Fruit fly (Drosophila melanogaster) whole organism, embryonic: ENCODE data around the gene CG31743.

Experiments used
- ATbp ChIP-seq: fragments of 200-800 bp; sonication (Bioruptor generic); optimal IDR thresholded peaks from 2 replicates; lab custom pipeline; 2017; ENCODE audit warnings: missing biosample characterization, mild to moderate bottlenecking, missing genetic modification characterization, missing genetic modification reagents
- Atf6 ChIP-seq: fragments of 200-800 bp; sonication (Bioruptor generic); IDR thresholded peaks from 2 replicates; pipeline ENCODE4 v1.3.6; 2022; ENCODE audit warnings: missing biosample characterization, missing genetic modification characterization
- Bgb ChIP-seq: fragments of 200-800 bp; sonication (Bioruptor generic); IDR thresholded peaks from 2 replicates; pipeline ENCODE4 v1.3.6; 2022; ENCODE audit warnings: missing biosample characterization, missing genetic modification characterization; ENCODE audit not compliant: partially characterized antibody
- CG10565 ChIP-seq: fragments of 200-800 bp; sonication (Bioruptor generic); optimal IDR thresholded peaks from 3 replicates; lab custom pipeline; 2016; ENCODE audit warnings: missing biosample characterization, mild to moderate bottlenecking, missing genetic modification characterization
- CG13894 ChIP-seq: fragments of 200-800 bp; sonication (Bioruptor generic); optimal IDR thresholded peaks from 3 replicates; lab custom pipeline; 2018; ENCODE audit warnings: missing biosample characterization, mild to moderate bottlenecking, missing genetic modification characterization, moderate library complexity
- CG17568 ChIP-seq: fragments of 200-800 bp; sonication (Bioruptor generic); optimal IDR thresholded peaks from 2 replicates; lab custom pipeline; 2018; ENCODE audit warnings: missing biosample characterization, mild to moderate bottlenecking, missing genetic modification characterization, moderate library complexity
- CG18476 ChIP-seq: fragments of 200-800 bp; sonication (Bioruptor generic); optimal IDR thresholded peaks from 2 replicates; lab custom pipeline; 2016; ENCODE audit warnings: missing biosample characterization, mild to moderate bottlenecking, missing genetic modification characterization
- CG18599 ChIP-seq: fragments of 200-800 bp; sonication (Bioruptor generic); optimal IDR thresholded peaks from 3 replicates; lab custom pipeline; 2017; ENCODE audit warnings: missing biosample characterization, missing genetic modification characterization, mild to moderate bottlenecking, moderate library complexity, missing genetic modification reagents
- CG2202 ChIP-seq: fragments of 200-800 bp; sonication (Bioruptor generic); optimal IDR thresholded peaks from 2 replicates; lab custom pipeline; 2018; ENCODE audit warnings: missing biosample characterization, mild to moderate bottlenecking, missing genetic modification characterization
- CG30403 ChIP-seq: fragments of 200-800 bp; sonication (Bioruptor generic); optimal IDR thresholded peaks from 3 replicates; lab custom pipeline; 2016; ENCODE audit warnings: missing biosample characterization, missing genetic modification characterization
- CG4404 ChIP-seq: fragments of 200-800 bp; sonication (Bioruptor generic); IDR thresholded peaks from 2 replicates; pipeline ENCODE4 v1.3.6; 2022; ENCODE audit warnings: missing biosample characterization, missing genetic modification characterization
- CG4617 ChIP-seq: fragments of 200-800 bp; sonication (Bioruptor generic); optimal IDR thresholded peaks from 3 replicates; lab custom pipeline; 2016; ENCODE audit warnings: missing biosample characterization, missing genetic modification characterization, borderline replicate concordance
- CG5180 ChIP-seq: fragments of 200-800 bp; sonication (Bioruptor generic); optimal IDR thresholded peaks from 3 replicates; lab custom pipeline; 2017; ENCODE audit warnings: missing biosample characterization, missing genetic modification characterization, mild to moderate bottlenecking, moderate library complexity, missing genetic modification reagents
- CG6272 ChIP-seq: fragments of 200-800 bp; sonication (Bioruptor generic); IDR thresholded peaks from 2 replicates; pipeline ENCODE4 v1.3.6; 2022; ENCODE audit warnings: missing biosample characterization, missing genetic modification characterization
- CG8281 ChIP-seq: fragments of 200-800 bp; sonication (Bioruptor generic); optimal IDR thresholded peaks from 2 replicates; lab custom pipeline; 2018; ENCODE audit warnings: missing biosample characterization, mild to moderate bottlenecking, missing genetic modification characterization, moderate library complexity
- CG8924 ChIP-seq: fragments of 200-800 bp; optimal IDR thresholded peaks from 3 replicates; lab custom pipeline; 2019; ENCODE audit warnings: missing biosample characterization, mild to moderate bottlenecking, missing genetic modification characterization, moderate library complexity
- CG8944 ChIP-seq: fragments of 200-800 bp; sonication (Bioruptor generic); optimal IDR thresholded peaks from 3 replicates; lab custom pipeline; 2016; ENCODE audit warnings: missing biosample characterization, missing genetic modification characterization
- CG9215 ChIP-seq: fragments of 200-800 bp; sonication (Bioruptor generic); IDR thresholded peaks from 2 replicates; pipeline ENCODE4 v1.3.6; 2022; ENCODE audit warnings: missing biosample characterization, missing genetic modification characterization
- CG9797 ChIP-seq: fragments of 200-800 bp; sonication (Bioruptor generic); optimal IDR thresholded peaks from 3 replicates; lab custom pipeline; 2018; ENCODE audit warnings: missing biosample characterization, mild to moderate bottlenecking, missing genetic modification characterization
- CoRest ChIP-seq: fragments of 200-800 bp; sonication (Bioruptor generic); optimal IDR thresholded peaks from 3 replicates; lab custom pipeline; 2018; ENCODE audit warnings: missing biosample characterization, mild to moderate bottlenecking, missing genetic modification characterization, moderate library complexity
- Dp ChIP-seq: fragments of 200-800 bp; sonication (Bioruptor generic); optimal IDR thresholded peaks from 2 replicates; lab custom pipeline; 2018; ENCODE audit warnings: missing biosample characterization, mild to moderate bottlenecking, missing genetic modification characterization, moderate library complexity
- Dref ChIP-seq: fragments of 200-800 bp; sonication (Bioruptor generic); IDR thresholded peaks from 2 replicates; pipeline ENCODE4 v1.3.6; 2022; ENCODE audit warnings: missing biosample characterization, missing genetic modification characterization
- E2f2 ChIP-seq: fragments of 200-800 bp; sonication (Bioruptor generic); IDR thresholded peaks from 2 replicates; pipeline ENCODE4 v1.3.6; 2022; ENCODE audit warnings: missing biosample characterization, missing genetic modification characterization
- Ets65A ChIP-seq: fragments of 200-800 bp; sonication (Bioruptor generic); peaks from one replicate; lab custom pipeline; 2016; ENCODE audit warnings: missing biosample characterization, missing genetic modification characterization
- GATAe ChIP-seq: fragments of 200-800 bp; sonication (Bioruptor generic); conservative IDR thresholded peaks from 2 replicates; pipeline ENCODE4 v1.3.6; 2022; ENCODE audit warnings: missing biosample characterization, missing genetic modification characterization
- Gsc ChIP-seq: fragments of 200-800 bp; sonication (Bioruptor generic); IDR thresholded peaks from 2 replicates; pipeline ENCODE4 v1.3.6; 2022; ENCODE audit warnings: missing biosample characterization, missing genetic modification characterization
- MESR4 ChIP-seq: fragments of 200-800 bp; sonication (Bioruptor generic); optimal IDR thresholded peaks from 2 replicates; lab custom pipeline; 2018; ENCODE audit warnings: missing biosample characterization, mild to moderate bottlenecking, missing genetic modification characterization, moderate library complexity
- Myb ChIP-seq: fragments of 200-800 bp; sonication (Bioruptor generic); optimal IDR thresholded peaks from 2 replicates; lab custom pipeline; 2016; ENCODE audit warnings: missing biosample characterization, missing genetic modification characterization
- PHDP ChIP-seq: fragments of 200-800 bp; sonication (Bioruptor generic); optimal IDR thresholded peaks from 3 replicates; lab custom pipeline; 2018; ENCODE audit warnings: missing biosample characterization, mild to moderate bottlenecking, missing genetic modification characterization, moderate library complexity
- Sox100B ChIP-seq: fragments of 200-800 bp; sonication (Bioruptor generic); optimal IDR thresholded peaks from 3 replicates; lab custom pipeline; 2018; ENCODE audit warnings: missing biosample characterization, mild to moderate bottlenecking, missing genetic modification characterization
- Xbp1 ChIP-seq: fragments of 200-800 bp; sonication (Bioruptor generic); optimal IDR thresholded peaks from 3 replicates; lab custom pipeline; 2016; ENCODE audit warnings: missing biosample characterization, mild to moderate bottlenecking, missing genetic modification characterization
- bcd ChIP-seq: fragments of 200-800 bp; sonication (Bioruptor generic); optimal IDR thresholded peaks from 2 replicates; lab custom pipeline; 2017; ENCODE audit warnings: missing biosample characterization, mild to moderate bottlenecking, missing genetic modification characterization
- cas ChIP-seq: fragments of 200-800 bp; sonication (Bioruptor generic); IDR thresholded peaks from 2 replicates; pipeline ENCODE4 v1.3.6; 2022; ENCODE audit warnings: missing biosample characterization, missing genetic modification characterization
- chinmo ChIP-seq: fragments of 200-800 bp; sonication (Bioruptor generic); IDR thresholded peaks from 4 replicates; pipeline ENCODE4 v1.3.6; 2022; ENCODE audit warnings: missing biosample characterization, missing genetic modification characterization; ENCODE audit not compliant: partially characterized antibody
- da ChIP-seq: fragments of 200-800 bp; sonication (Bioruptor generic); optimal IDR thresholded peaks from 2 replicates; lab custom pipeline; 2016; ENCODE audit warnings: missing biosample characterization, missing genetic modification characterization
- dm ChIP-seq: fragments of 200-800 bp; sonication (Bioruptor generic); optimal IDR thresholded peaks from 3 replicates; lab custom pipeline; 2016; ENCODE audit warnings: missing biosample characterization, missing genetic modification characterization
- ftz-f1 ChIP-seq: fragments of 200-800 bp; sonication (Bioruptor generic); optimal IDR thresholded peaks from 2 replicates; lab custom pipeline; 2016; ENCODE audit warnings: missing biosample characterization, missing genetic modification characterization
- gcm2 ChIP-seq: fragments of 200-800 bp; sonication (Bioruptor generic); optimal IDR thresholded peaks from 2 replicates; lab custom pipeline; 2016; ENCODE audit warnings: missing biosample characterization, missing genetic modification characterization
- gfzf ChIP-seq: fragments of 200-800 bp; sonication (Bioruptor generic); optimal IDR thresholded peaks from 2 replicates; lab custom pipeline; 2016; ENCODE audit warnings: missing biosample characterization, mild to moderate bottlenecking, missing genetic modification characterization, moderate library complexity
- ham ChIP-seq: fragments of 200-800 bp; sonication (Bioruptor generic); IDR thresholded peaks from 2 replicates; pipeline ENCODE4 v1.3.6; 2022; ENCODE audit warnings: missing biosample characterization, missing genetic modification characterization
- jigr1 ChIP-seq: fragments of 200-800 bp; sonication (Bioruptor generic); IDR thresholded peaks from 3 replicates; pipeline ENCODE4 v1.3.6; 2022; ENCODE audit warnings: missing biosample characterization, missing genetic modification characterization
- maf-S ChIP-seq: fragments of 200-800 bp; sonication (Bioruptor generic); optimal IDR thresholded peaks from 2 replicates; lab custom pipeline; 2016; ENCODE audit warnings: missing biosample characterization, missing genetic modification characterization
- otp ChIP-seq: fragments of 200-800 bp; sonication (Bioruptor generic); IDR thresholded peaks from 3 replicates; pipeline ENCODE4, ENCODE4 v1.3.6; 2022; ENCODE audit warnings: missing biosample characterization, missing genetic modification characterization
- pzg ChIP-seq: fragments of 200-800 bp; sonication (Bioruptor generic); optimal IDR thresholded peaks from 3 replicates; lab custom pipeline; 2018; ENCODE audit warnings: missing biosample characterization, mild to moderate bottlenecking, missing genetic modification characterization, moderate library complexity
- sim ChIP-seq: fragments of 200-800 bp; sonication (Bioruptor generic); IDR thresholded peaks from 2 replicates; pipeline ENCODE4 v1.3.6; 2022; ENCODE audit warnings: missing biosample characterization, missing genetic modification characterization
- so ChIP-seq: fragments of 200-800 bp; sonication (Bioruptor generic); IDR thresholded peaks from 3 replicates; pipeline ENCODE4 v1.3.6; 2022; ENCODE audit warnings: missing biosample characterization, missing genetic modification characterization
- stwl ChIP-seq: fragments of 200-800 bp; sonication (Bioruptor generic); optimal IDR thresholded peaks from 3 replicates; lab custom pipeline; 2018; ENCODE audit warnings: missing biosample characterization, mild to moderate bottlenecking, missing genetic modification characterization, moderate library complexity
- zfh2 ChIP-seq: fragments of 200-800 bp; sonication (Bioruptor generic); optimal IDR thresholded peaks from 2 replicates; lab custom pipeline; 2016; ENCODE audit warnings: missing biosample characterization, missing genetic modification characterization

Gene CG31743

dm6 chr2L:16900373-16900772, 21.1 kb downstream of the CG31743 start, which contains the start of gene CG31805:
Gene CG31805, minus strand, starts transcription at chr2L:16900473.
- TF ChIP-seq CoRest (tag; lab: Kevin White, UChicago) (no peak), CG18599 (GFP tag; lab: Kevin White, UChicago) (no peak), Atf6 (GFP tag; lab: Robert Waterston, UW) (no peak), PHDP (tag; lab: Kevin White, UChicago) (no peak), CG18476 (GFP tag; lab: Kevin White, UChicago) (no peak), bcd (no peak), CG30403 (GFP tag; lab: Kevin White, UChicago) (no peak), Bgb (GFP tag; lab: Robert Waterston, UW) (no peak)

DNA sequence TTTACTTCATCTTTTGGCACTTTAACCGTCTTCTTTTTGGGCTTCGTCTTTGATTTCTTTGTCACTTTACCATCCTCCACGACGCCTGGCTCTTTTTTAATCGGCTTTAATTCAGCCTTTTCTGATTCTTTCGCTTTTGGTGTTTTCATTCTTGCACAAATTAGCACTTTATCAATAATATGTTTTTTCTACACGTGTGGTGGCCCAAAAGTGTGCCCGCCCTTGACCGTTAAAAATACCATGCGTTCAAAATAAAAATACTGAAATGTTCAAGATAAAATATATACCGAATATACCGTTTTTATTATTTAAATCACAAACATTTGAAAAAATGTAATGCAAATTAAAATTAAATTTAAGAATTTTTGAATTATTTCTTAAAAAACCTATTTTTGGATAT, 22.7 kb downstream of the CG31743 start, which contains the start of gene CG12288:
TSS of gene CG12288 (minus strand) at position 216 of the 400 bp plus-strand sequence.
- no peak for TF ChIP-seq da (GFP tag; lab: Kevin White, UChicago)
- TF ChIP-seq Gsc (GFP tag; lab: Robert Waterston, UW): no peak
- TF ChIP-seq CG9215 (GFP tag; lab: Robert Waterston, UW): no peak
- peak; percentile 46 for TF ChIP-seq MESR4 (GFP tag; lab: Kevin White, UChicago)
- TF ChIP-seq GATAe (GFP tag; lab: Robert Waterston, UW): no peak
- TF ChIP-seq sim (GFP tag; lab: Robert Waterston, UW): no peak
- TF ChIP-seq stwl: peak; percentile 74
- no peak for TF ChIP-seq ftz-f1 (GFP tag; lab: Kevin White, UChicago)
- TF ChIP-seq CG6272 (GFP tag; lab: Robert Waterston, UW): no peak
- TF ChIP-seq pzg (GFP tag; lab: Kevin White, UChicago): peak; percentile 31
- TF ChIP-seq CG5180 (GFP tag; lab: Kevin White, UChicago): no peak
- no peak for TF ChIP-seq Ets65A (GFP tag; lab: Kevin White, UChicago)
- TF ChIP-seq CG8924: no peak
- no peak for TF ChIP-seq chinmo
- TF ChIP-seq Sox100B: no peak
- peak; percentile 47 for TF ChIP-seq Dp
- peak; percentile 55 for TF ChIP-seq CG9797 (GFP tag; lab: Kevin White, UChicago)
- no peak for TF ChIP-seq maf-S
- TF ChIP-seq Myb (GFP tag; lab: Kevin White, UChicago): peak; percentile 62
- TF ChIP-seq CG8944 (GFP tag; lab: Kevin White, UChicago): no peak
- TF ChIP-seq CG17568 (GFP tag; lab: Kevin White, UChicago): no peak
- TF ChIP-seq CG8281 (tag; lab: Kevin White, UChicago): no peak
- TF ChIP-seq CG4617 (GFP tag; lab: Kevin White, UChicago): peak; percentile 35
- no peak for TF ChIP-seq Dref
- no peak for TF ChIP-seq so (GFP tag; lab: Robert Waterston, UW)
- TF ChIP-seq CG10565 (GFP tag; lab: Kevin White, UChicago): no peak
- peak; percentile 65 for TF ChIP-seq dm (GFP tag; lab: Kevin White, UChicago)
- TF ChIP-seq CG2202 (tag; lab: Kevin White, UChicago): no peak
- TF ChIP-seq E2f2: peak; percentile 45; the same call in 1 of the 2 replicates
- peak; percentile 65 for TF ChIP-seq gfzf (GFP tag; lab: Kevin White, UChicago)
- no peak for TF ChIP-seq CG13894 (tag; lab: Kevin White, UChicago)
- no peak for TF ChIP-seq gcm2
- no peak for TF ChIP-seq zfh2
- TF ChIP-seq cas (GFP tag; lab: Robert Waterston, UW): no peak
- TF ChIP-seq ham: no peak
- no peak for TF ChIP-seq Xbp1
- TF ChIP-seq jigr1 (GFP tag; lab: Robert Waterston, UW): no peak
- TF ChIP-seq ATbp (GFP tag; lab: Kevin White, UChicago): no peak
- TF ChIP-seq CG4404: no peak
- no peak for TF ChIP-seq otp (GFP tag; lab: Robert Waterston, UW)
